Worm (Caenorhabditis elegans) whole organism, L3 larva: Measurements from ENCODE around the gene dsc-1.

Experiments
- ceh-28 ChIP-seq: fragments of 150-350 bp; optimal IDR thresholded peaks from 2 replicates; lab custom pipeline; 2014; ENCODE audit warnings: missing biosample characterization, missing genetic modification reagents, missing genetic modification characterization
- pha-4 ChIP-seq: fragments of 150-350 bp; optimal IDR thresholded peaks from 2 replicates; lab custom pipeline; 2014; ENCODE audit warnings: missing biosample characterization, missing genetic modification reagents, missing genetic modification characterization

- no peak for TF ChIP-seq pha-4 (tag; lab: Kevin White, UChicago)
- TF ChIP-seq ceh-28 (tag; lab: Kevin White, UChicago) = no peak
These were observed 34.6 kb upstream of the dsc-1 start, which contains the start of gene mam-6 for ce11 chrX:15069242-15069641.
